Worm (Caenorhabditis elegans) whole organism, late embryonic: ENCODE data around the gene efl-2.

Source experiments
- ceh-14 ChIP-seq: sonication (generic microtip); optimal IDR thresholded peaks from 2 replicates; lab custom pipeline; 2016; ENCODE audit warnings: missing genotype, missing genetic modification characterization, missing compliant biosample characterization
- unc-86 ChIP-seq: sonication (generic microtip); optimal IDR thresholded peaks from 2 replicates; lab custom pipeline; 2016; ENCODE audit warnings: missing genetic modification characterization, missing compliant biosample characterization

DNA sequence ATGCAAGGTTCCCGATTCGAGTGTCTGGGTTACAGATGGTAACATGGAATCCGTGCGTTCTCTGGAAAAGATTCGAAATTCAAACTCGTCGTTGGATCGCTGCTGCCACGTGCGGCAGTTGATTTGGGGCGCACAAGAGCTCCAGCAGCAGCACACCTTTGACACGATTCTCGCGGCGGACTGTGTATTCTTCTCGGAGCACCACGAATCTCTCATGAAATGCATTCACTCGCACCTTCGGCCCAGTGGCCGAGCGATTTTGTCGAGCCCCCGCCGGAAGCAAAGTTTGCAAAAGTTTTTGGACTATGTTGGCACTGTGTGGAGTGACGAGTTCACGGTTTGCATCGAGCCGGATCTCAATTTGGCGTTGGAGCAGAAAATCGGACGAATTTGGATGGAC lies 10.6 kb downstream of the efl-2 start:
- no peak for TF ChIP-seq unc-86 (tag; lab: Kevin White, UChicago)
- no peak for TF ChIP-seq ceh-14 (tag; lab: Kevin White, UChicago)
